Worm (Caenorhabditis elegans) whole organism, late embryonic: ENCODE data around the gene T03F6.10.

Experiments
- C38D4.7 ChIP-seq: fragments of 200-800 bp; sonication (Bioruptor generic); optimal IDR thresholded peaks from 2 replicates; lab custom pipeline; 2018; ENCODE audit warnings: mild to moderate bottlenecking, missing genetic modification characterization, moderate library complexity, missing compliant biosample characterization
- Y22D7AL.16 ChIP-seq: sonication (generic microtip); optimal IDR thresholded peaks from 2 replicates; lab custom pipeline; 2016; ENCODE audit warnings: missing genetic modification characterization, missing compliant biosample characterization
- ahr-1 ChIP-seq: sonication (generic microtip); optimal IDR thresholded peaks from 2 replicates; lab custom pipeline; 2016; ENCODE audit warnings: missing genetic modification characterization, missing compliant biosample characterization
- ceh-19 ChIP-seq: fragments of 200-800 bp; sonication (Bioruptor generic); optimal IDR thresholded peaks from 2 replicates; lab custom pipeline; 2018; ENCODE audit warnings: mild to moderate bottlenecking, missing genetic modification characterization, missing compliant biosample characterization
- ceh-24 ChIP-seq: sonication (generic microtip); optimal IDR thresholded peaks from 2 replicates; lab custom pipeline; 2016; ENCODE audit warnings: mild to moderate bottlenecking, missing genetic modification characterization, missing compliant biosample characterization
- fax-1 ChIP-seq: sonication (generic microtip); optimal IDR thresholded peaks from 2 replicates; lab custom pipeline; 2016; ENCODE audit warnings: missing genotype, missing genetic modification characterization, missing compliant biosample characterization
- fkh-6 ChIP-seq: sonication (generic microtip); optimal IDR thresholded peaks from 2 replicates; lab custom pipeline; 2016; ENCODE audit warnings: missing genetic modification characterization, missing compliant biosample characterization
- madf-2 ChIP-seq: sonication (generic microtip); optimal IDR thresholded peaks from 2 replicates; lab custom pipeline; 2017; ENCODE audit warnings: missing genetic modification characterization, missing compliant biosample characterization
- pax-1 ChIP-seq: fragments of 150-350 bp; optimal IDR thresholded peaks from 2 replicates; lab custom pipeline; 2014; ENCODE audit warnings: missing biosample characterization, missing genetic modification characterization
- pha-2 ChIP-seq: sonication (generic microtip); optimal IDR thresholded peaks from 2 replicates; lab custom pipeline; 2017; ENCODE audit warnings: mild to moderate bottlenecking, missing genetic modification characterization, missing compliant biosample characterization
- sdc-2 ChIP-seq: sonication (generic microtip); optimal IDR thresholded peaks from 2 replicates; lab custom pipeline; 2016; ENCODE audit warnings: missing genotype, missing genetic modification characterization, missing compliant biosample characterization
- sox-4 ChIP-seq: sonication (generic microtip); optimal IDR thresholded peaks from 2 replicates; lab custom pipeline; 2017; ENCODE audit warnings: mild to moderate bottlenecking, missing genetic modification characterization, inconsistent platforms, missing compliant biosample characterization
- unc-55 ChIP-seq: sonication (generic microtip); optimal IDR thresholded peaks from 2 replicates; lab custom pipeline; 2017; ENCODE audit warnings: missing biosample characterization, missing genetic modification reagents, missing genetic modification characterization

Gene T03F6.10

ce11 chrIII:13328911-13329310, 49.2 kb downstream of the T03F6.10 start:
- TF ChIP-seq ceh-24 (no peak), pax-1 (tag; lab: Kevin White, UChicago) (no peak), pha-2 (tag; lab: Kevin White, UChicago) (no peak), sox-4 (tag; lab: Kevin White, UChicago) (no peak), fax-1 (tag; lab: Kevin White, UChicago) (no peak), ahr-1 (tag; lab: Kevin White, UChicago) (no peak), sdc-2 (tag; lab: Kevin White, UChicago) (no peak), ceh-19 (GFP tag; lab: Kevin White, UChicago) (no peak), madf-2 (tag; lab: Kevin White, UChicago) (no peak), C38D4.7 (no peak), Y22D7AL.16 (tag; lab: Kevin White, UChicago) (no peak), unc-55 (GFP tag; lab: Kevin White, UChicago) (no peak), fkh-6 (tag; lab: Kevin White, UChicago) (no peak)
